Worm (Caenorhabditis elegans): ENCODE data around the gene dpy-28.

The dpy-28 gene

ce11 chrIII:10759050-10760023, 3.6 kb upstream of the dpy-28 start, which contains the start of gene tasp-1:
Gene tasp-1 (plus strand): TSS chrIII:10759307.
- TF ChIP-seq ztf-11 (tag; optimal IDR thresholded peaks at IDR 0.05) (peak; percentile 99), nhr-237 (tag; optimal IDR thresholded peaks at IDR 0.05) (peak; percentile 99), ceh-83 (GFP tag; optimal IDR thresholded peaks at IDR 0.05) (peak; percentile 93), sem-2 (GFP tag; optimal IDR thresholded peaks at IDR 0.05) (peak; percentile 74), hlh-1 (tag; optimal IDR thresholded peaks at IDR 0.05) (peak; percentile 94), unc-120 (tag; optimal IDR thresholded peaks at IDR 0.05; ENCODE audit: poor library complexity, severe bottlenecking) (peak; percentile 97), bed-3 (GFP tag; optimal IDR thresholded peaks at IDR 0.05) (peak; percentile 88), mls-2 (tag; optimal IDR thresholded peaks at IDR 0.05) (peak; percentile 99), sptf-1 (tag; optimal IDR thresholded peaks at IDR 0.05) (peak; percentile 99), nhr-28 (tag; optimal IDR thresholded peaks at IDR 0.05) (peak; percentile 91), tbx-8 (GFP tag; optimal IDR thresholded peaks at IDR 0.05) (peak; percentile 97), cnd-1 (tag; optimal IDR thresholded peaks at IDR 0.05) (peak; percentile 98), blmp-1 (tag; optimal IDR thresholded peaks at IDR 0.05) (peak; percentile 72), lsy-2 (tag; optimal IDR thresholded peaks at IDR 0.05) (peak; percentile 94), lin-32 (GFP tag; optimal IDR thresholded peaks at IDR 0.05) (peak; percentile 87), snpc-4 (tag; optimal IDR thresholded peaks at IDR 0.05) (no peak), nhr-12 (tag; optimal IDR thresholded peaks at IDR 0.05) (peak; percentile 99), pha-4 (tag; optimal IDR thresholded peaks at IDR 0.05) (peak; percentile 100), nhr-2 (tag; optimal IDR thresholded peaks at IDR 0.05) (peak; percentile 71), ces-1 (GFP tag; optimal IDR thresholded peaks at IDR 0.05) (peak; percentile 91), drap-1 (GFP tag; optimal IDR thresholded peaks at IDR 0.05) (peak; percentile 99), flh-1 (GFP tag; optimal IDR thresholded peaks at IDR 0.05) (peak; percentile 73), M03D4.4 (tag; optimal IDR thresholded peaks at IDR 0.05) (peak; percentile 98), mab-5 (tag; optimal IDR thresholded peaks at IDR 0.05) (peak; percentile 81), zip-8 (tag; optimal IDR thresholded peaks at IDR 0.05) (no peak), elt-3 (tag; optimal IDR thresholded peaks at IDR 0.05) (peak; percentile 88), ham-2 (GFP tag; optimal IDR thresholded peaks at IDR 0.05) (peak; percentile 90), lin-13 (tag; optimal IDR thresholded peaks at IDR 0.05) (peak; percentile 100), unc-62 (GFP tag; optimal IDR thresholded peaks at IDR 0.05) (peak; percentile 96), mep-1 (tag; optimal IDR thresholded peaks at IDR 0.05) (peak; percentile 100), elt-1 (tag; optimal IDR thresholded peaks at IDR 0.05; ENCODE audit: borderline replicate concordance, insufficient read depth) (peak; percentile 72), nhr-76 (tag; optimal IDR thresholded peaks at IDR 0.05) (peak; percentile 87), ceh-43 (GFP tag; optimal IDR thresholded peaks at IDR 0.05) (peak; percentile 93), ceh-39 (tag; optimal IDR thresholded peaks at IDR 0.05) (peak; percentile 99), unc-39 (tag; optimal IDR thresholded peaks at IDR 0.05) (peak; percentile 96)

ce11 chrIII:10769693-10770092, 6.8 kb downstream of the dpy-28 start:
- TF ChIP-seq unc-120 (tag; optimal IDR thresholded peaks at IDR 0.05; ENCODE audit: poor library complexity, severe bottlenecking) (no peak), nhr-12 (tag; optimal IDR thresholded peaks at IDR 0.05) (no peak), lsy-2 (tag; optimal IDR thresholded peaks at IDR 0.05) (no peak), flh-1 (GFP tag; optimal IDR thresholded peaks at IDR 0.05) (no peak), lin-13 (tag; optimal IDR thresholded peaks at IDR 0.05) (no peak), snpc-4 (tag; optimal IDR thresholded peaks at IDR 0.05) (no peak), hlh-1 (tag; optimal IDR thresholded peaks at IDR 0.05) (no peak)

- TF ChIP-seq ceh-83 (GFP tag; optimal IDR thresholded peaks at IDR 0.05) (no peak), lin-13 (tag; optimal IDR thresholded peaks at IDR 0.05) (no peak), ceh-43 (GFP tag; optimal IDR thresholded peaks at IDR 0.05) (no peak), zip-8 (tag; optimal IDR thresholded peaks at IDR 0.05) (no peak), drap-1 (GFP tag; optimal IDR thresholded peaks at IDR 0.05) (no peak), mab-5 (tag; optimal IDR thresholded peaks at IDR 0.05) (no peak), ztf-11 (tag; optimal IDR thresholded peaks at IDR 0.05) (no peak), pha-4 (tag; optimal IDR thresholded peaks at IDR 0.05) (no peak), M03D4.4 (tag; optimal IDR thresholded peaks at IDR 0.05) (no peak), mep-1 (tag; optimal IDR thresholded peaks at IDR 0.05) (no peak), tbx-8 (GFP tag; optimal IDR thresholded peaks at IDR 0.05) (no peak), nhr-28 (tag; optimal IDR thresholded peaks at IDR 0.05) (no peak), sem-2 (GFP tag; optimal IDR thresholded peaks at IDR 0.05) (no peak), mls-2 (tag; optimal IDR thresholded peaks at IDR 0.05) (no peak), nhr-237 (tag; optimal IDR thresholded peaks at IDR 0.05) (no peak), elt-1 (tag; optimal IDR thresholded peaks at IDR 0.05; ENCODE audit: borderline replicate concordance, insufficient read depth) (no peak), unc-120 (tag; optimal IDR thresholded peaks at IDR 0.05; ENCODE audit: poor library complexity, severe bottlenecking) (no peak), flh-1 (GFP tag; optimal IDR thresholded peaks at IDR 0.05) (no peak), ces-1 (GFP tag; optimal IDR thresholded peaks at IDR 0.05) (no peak)
Measured at ce11 chrIII:10781553-10781952, 18.6 kb downstream of the dpy-28 start, which contains the start of gene ptr-19. Gene ptr-19 (plus strand): TSS chrIII:10781853.

Measured in whole organism, mixed stage, embryonic.